Fruit fly (Drosophila melanogaster) whole organism, embryonic: ENCODE data around the gene COX7AL2.

ENCODE experiments used
- Antp ChIP-seq: fragments of 200-800 bp; sonication (Bioruptor generic); optimal IDR thresholded peaks from 3 replicates; lab custom pipeline; 2016; ENCODE audit warnings: missing biosample characterization, missing genetic modification characterization
- CG10366 ChIP-seq: fragments of 200-800 bp; sonication (Bioruptor generic); IDR thresholded peaks from 2 replicates; pipeline ENCODE4 v1.3.6; 2022; ENCODE audit warnings: missing biosample characterization, missing genetic modification characterization
- CG12219 ChIP-seq: fragments of 200-800 bp; sonication (Bioruptor generic); optimal IDR thresholded peaks from 3 replicates; lab custom pipeline; 2018; ENCODE audit warnings: missing biosample characterization, mild to moderate bottlenecking, missing genetic modification characterization
- CG13296 ChIP-seq: fragments of 200-800 bp; sonication (Bioruptor generic); optimal IDR thresholded peaks from 3 replicates; lab custom pipeline; 2018; ENCODE audit warnings: missing biosample characterization, mild to moderate bottlenecking, missing genetic modification characterization
- CG14860 ChIP-seq: fragments of 200-800 bp; sonication (Bioruptor generic); IDR thresholded peaks from 3 replicates; pipeline ENCODE4 v1.3.6; 2022; ENCODE audit warnings: missing biosample characterization, missing genetic modification characterization; ENCODE audit not compliant: partially characterized antibody
- CG15479 ChIP-seq: fragments of 200-800 bp; sonication (Bioruptor generic); optimal IDR thresholded peaks from 3 replicates; lab custom pipeline; 2019; ENCODE audit warnings: missing biosample characterization, mild to moderate bottlenecking, missing genetic modification characterization, moderate library complexity
- CG16779 ChIP-seq: fragments of 200-800 bp; sonication (Bioruptor generic); IDR thresholded peaks from 2 replicates; pipeline ENCODE4 v1.3.6; 2022; ENCODE audit warnings: missing biosample characterization, missing genetic modification characterization
- CG17328 ChIP-seq: fragments of 200-800 bp; sonication (Bioruptor generic); IDR thresholded peaks from 2 replicates; pipeline ENCODE4 v1.3.6; 2022; ENCODE audit warnings: missing biosample characterization, missing genetic modification characterization
- CG17829 ChIP-seq: fragments of 200-800 bp; optimal IDR thresholded peaks from 2 replicates; lab custom pipeline; 2019; ENCODE audit warnings: missing biosample characterization, mild to moderate bottlenecking, missing genetic modification characterization, moderate library complexity
- CG1792 ChIP-seq: fragments of 200-800 bp; sonication (Bioruptor generic); optimal IDR thresholded peaks from 2 replicates; lab custom pipeline; 2016; ENCODE audit warnings: missing biosample characterization, missing genetic modification characterization
- CG3163 ChIP-seq: fragments of 200-800 bp; sonication (Bioruptor generic); optimal IDR thresholded peaks from 3 replicates; lab custom pipeline; 2016; ENCODE audit warnings: missing biosample characterization, missing genetic modification characterization
- CG32532 ChIP-seq: fragments of 200-800 bp; sonication (Bioruptor generic); IDR thresholded peaks from 2 replicates; pipeline ENCODE4 v1.3.6; 2022; ENCODE audit warnings: missing biosample characterization, missing genetic modification characterization
- CG3726 ChIP-seq: fragments of 200-800 bp; sonication (Bioruptor generic); IDR thresholded peaks from 3 replicates; pipeline ENCODE4, ENCODE4 v1.3.6; 2022; ENCODE audit warnings: missing biosample characterization, missing genetic modification characterization
- CG3995 ChIP-seq: fragments of 200-800 bp; sonication (Bioruptor generic); optimal IDR thresholded peaks from 3 replicates; lab custom pipeline; 2016; ENCODE audit warnings: missing biosample characterization, missing genetic modification characterization
- CG4820 ChIP-seq: fragments of 200-800 bp; sonication (Bioruptor generic); optimal IDR thresholded peaks from 3 replicates; lab custom pipeline; 2016; ENCODE audit warnings: missing biosample characterization, missing genetic modification characterization
- CG5245 ChIP-seq: fragments of 200-800 bp; sonication (Bioruptor generic); optimal IDR thresholded peaks from 3 replicates; lab custom pipeline; 2016; ENCODE audit warnings: missing biosample characterization, missing genetic modification characterization
- CG6813 ChIP-seq: fragments of 200-800 bp; sonication (Bioruptor generic); optimal IDR thresholded peaks from 2 replicates; lab custom pipeline; 2017; ENCODE audit warnings: missing biosample characterization, missing genetic modification characterization, mild to moderate bottlenecking, moderate library complexity, missing genetic modification reagents
- CG7786 ChIP-seq: fragments of 200-800 bp; sonication (Bioruptor generic); optimal IDR thresholded peaks from 2 replicates; lab custom pipeline; 2016; ENCODE audit warnings: missing biosample characterization, missing genetic modification characterization
- CG7963 ChIP-seq: fragments of 200-800 bp; sonication (Bioruptor generic); IDR thresholded peaks from 3 replicates; pipeline ENCODE4 v1.3.6; 2022; ENCODE audit warnings: missing biosample characterization, missing genetic modification characterization; ENCODE audit not compliant: partially characterized antibody
- CG8944 ChIP-seq: fragments of 200-800 bp; sonication (Bioruptor generic); optimal IDR thresholded peaks from 3 replicates; lab custom pipeline; 2016; ENCODE audit warnings: missing biosample characterization, missing genetic modification characterization
- CG9932 ChIP-seq: fragments of 200-800 bp; sonication (Bioruptor generic); IDR thresholded peaks from 2 replicates; pipeline ENCODE4 v1.3.6; 2022; ENCODE audit warnings: missing biosample characterization, missing genetic modification characterization
- CHES-1-like ChIP-seq: fragments of 200-800 bp; sonication (Bioruptor generic); optimal IDR thresholded peaks from 2 replicates; lab custom pipeline; 2016; ENCODE audit warnings: missing biosample characterization, missing genetic modification characterization
- CkIIα-i1 ChIP-seq: fragments of 200-800 bp; sonication (Bioruptor generic); IDR thresholded peaks from 2 replicates; pipeline ENCODE4 v1.3.6; 2022; ENCODE audit warnings: missing biosample characterization, missing genetic modification characterization
- CoRest ChIP-seq: fragments of 200-800 bp; sonication (Bioruptor generic); optimal IDR thresholded peaks from 3 replicates; lab custom pipeline; 2018; ENCODE audit warnings: missing biosample characterization, mild to moderate bottlenecking, missing genetic modification characterization, moderate library complexity
- Jarid2 ChIP-seq: fragments of 200-800 bp; sonication (Bioruptor generic); optimal IDR thresholded peaks from 3 replicates; lab custom pipeline; 2017; ENCODE audit warnings: mild to moderate bottlenecking, missing biosample characterization, missing genetic modification reagents, missing genetic modification characterization
- Lhr ChIP-seq: fragments of 200-800 bp; sonication (Bioruptor generic); optimal IDR thresholded peaks from 3 replicates; lab custom pipeline; 2017; ENCODE audit warnings: mild to moderate bottlenecking, missing biosample characterization, missing genetic modification reagents, missing genetic modification characterization
- Nf-YA ChIP-seq: fragments of 200-800 bp; sonication (Bioruptor generic); IDR thresholded peaks from 2 replicates; pipeline ENCODE4 v1.3.6; 2022; ENCODE audit warnings: missing biosample characterization, missing genetic modification characterization
- Nf-YC ChIP-seq: fragments of 200-800 bp; optimal IDR thresholded peaks from 3 replicates; lab custom pipeline; 2019; ENCODE audit warnings: missing biosample characterization, mild to moderate bottlenecking, missing genetic modification characterization, moderate library complexity
- Opbp ChIP-seq: fragments of 200-800 bp; sonication (Bioruptor generic); IDR thresholded peaks from 3 replicates; pipeline ENCODE4 v1.3.6; 2022; ENCODE audit warnings: missing biosample characterization, missing genetic modification characterization; ENCODE audit not compliant: partially characterized antibody
- Rx ChIP-seq: fragments of 200-800 bp; sonication (Bioruptor generic); IDR thresholded peaks from 2 replicates; pipeline ENCODE4 v1.3.6; 2022; ENCODE audit warnings: missing biosample characterization, missing genetic modification characterization
- Sry-δ ChIP-seq: fragments of 200-800 bp; sonication (Bioruptor generic); optimal IDR thresholded peaks from 2 replicates; lab custom pipeline; 2016; ENCODE audit warnings: missing biosample characterization, missing genetic modification characterization
- Ssrp ChIP-seq: fragments of 200-800 bp; sonication (Bioruptor generic); optimal IDR thresholded peaks from 2 replicates; lab custom pipeline; 2018; ENCODE audit warnings: missing biosample characterization, mild to moderate bottlenecking, missing genetic modification characterization, moderate library complexity
- Xbp1 ChIP-seq: fragments of 200-800 bp; sonication (Bioruptor generic); optimal IDR thresholded peaks from 3 replicates; lab custom pipeline; 2016; ENCODE audit warnings: missing biosample characterization, mild to moderate bottlenecking, missing genetic modification characterization
- br ChIP-seq: fragments of >200 bp; optimal IDR thresholded peaks from 2 replicates; lab custom pipeline; 2017
- chinmo ChIP-seq: fragments of 200-800 bp; sonication (Bioruptor generic); IDR thresholded peaks from 4 replicates; pipeline ENCODE4 v1.3.6; 2022; ENCODE audit warnings: missing biosample characterization, missing genetic modification characterization; ENCODE audit not compliant: partially characterized antibody
- crp ChIP-seq, 2 experiments: fragments of 200-800 bp; sonication (Bioruptor generic); optimal IDR thresholded peaks; 2 replicates in 1 of 2; 3 replicates in 1 of 2; lab custom pipeline; 2017; ENCODE audit warnings: missing biosample characterization in 2 of 2, missing genetic modification characterization in 2 of 2, mild to moderate bottlenecking in 1 of 2, moderate library complexity in 1 of 2
- dmrt11E ChIP-seq: fragments of 200-800 bp; sonication (Bioruptor generic); optimal IDR thresholded peaks from 3 replicates; lab custom pipeline; 2018; ENCODE audit warnings: missing biosample characterization, mild to moderate bottlenecking, missing genetic modification characterization, moderate library complexity
- exex ChIP-seq: fragments of 200-800 bp; sonication (Bioruptor generic); optimal IDR thresholded peaks from 4 replicates; lab custom pipeline; 2018; ENCODE audit warnings: missing biosample characterization, mild to moderate bottlenecking, missing genetic modification characterization, moderate library complexity
- fd64A ChIP-seq: fragments of 200-800 bp; sonication (Bioruptor generic); optimal IDR thresholded peaks from 3 replicates; lab custom pipeline; 2018; ENCODE audit warnings: missing biosample characterization, mild to moderate bottlenecking, missing genetic modification characterization
- fu2 ChIP-seq: fragments of 200-800 bp; sonication (Bioruptor generic); optimal IDR thresholded peaks from 2 replicates; lab custom pipeline; 2016; ENCODE audit warnings: missing biosample characterization, missing genetic modification characterization
- gce ChIP-seq: fragments of 200-800 bp; sonication (Bioruptor generic); IDR thresholded peaks from 3 replicates; pipeline ENCODE4 v1.3.6; 2022; ENCODE audit warnings: missing biosample characterization, missing genetic modification characterization
- grn ChIP-seq: fragments of 200-800 bp; sonication (Bioruptor generic); optimal IDR thresholded peaks from 3 replicates; lab custom pipeline; 2017; ENCODE audit warnings: missing biosample characterization, missing genetic modification characterization
- jing ChIP-seq: fragments of 200-800 bp; sonication (Bioruptor generic); optimal IDR thresholded peaks from 2 replicates; lab custom pipeline; 2018; ENCODE audit warnings: missing biosample characterization, mild to moderate bottlenecking, missing genetic modification characterization
- klu ChIP-seq: fragments of 200-800 bp; sonication (Bioruptor generic); IDR thresholded peaks from 2 replicates; pipeline ENCODE4 v1.3.6; 2022; ENCODE audit warnings: missing biosample characterization, missing genetic modification characterization
- nerfin-1 ChIP-seq: fragments of 200-800 bp; sonication (Bioruptor generic); optimal IDR thresholded peaks from 3 replicates; lab custom pipeline; 2019; ENCODE audit warnings: missing biosample characterization, mild to moderate bottlenecking, missing genetic modification characterization, moderate library complexity
- pan ChIP-seq, 4 experiments: fragments of >200 bp in 3 of 4; fragments of 200-800 bp in 1 of 4; sonication (Bioruptor generic) in 1 of 4; optimal IDR thresholded peaks in 3 of 4; IDR thresholded peaks in 1 of 4; 2 replicates each; pipeline versions ENCODE4 v1.3.6 to Lab custom; 2017 to 2022; ENCODE audit warnings: missing biosample characterization in 2 of 4, missing genetic modification characterization in 2 of 4, mixed read lengths in 1 of 4
- ro ChIP-seq: fragments of 200-800 bp; sonication (Bioruptor generic); IDR thresholded peaks from 2 replicates; pipeline ENCODE4 v1.3.6; 2022; ENCODE audit warnings: missing biosample characterization, missing genetic modification characterization
- sens-2 ChIP-seq: fragments of 200-800 bp; sonication (Bioruptor generic); IDR thresholded peaks from 2 replicates; pipeline ENCODE4 v1.3.6; 2022; ENCODE audit warnings: missing biosample characterization, missing genetic modification characterization
- slou ChIP-seq: fragments of 200-800 bp; sonication (Bioruptor generic); optimal IDR thresholded peaks from 3 replicates; lab custom pipeline; 2016; ENCODE audit warnings: missing biosample characterization, missing genetic modification characterization

Gene COX7AL2

dm6 chr2L:2182735-2183340, 14.9 kb downstream of the COX7AL2 start (continued):
- TF ChIP-seq pan (optimal IDR thresholded peaks at IDR 0.05; lab: Kevin White, UChicago) (no peak), pan (GFP tag; optimal IDR thresholded peaks at IDR 0.05 in 1 of 2, IDR thresholded peaks at IDR 0.05 in 1 of 2) (peak in 1 of 2 experiments; percentile 16), Rx (GFP tag; lab: Robert Waterston, UW) (peak; percentile 52; the same call in 1 of the 2 replicates), Nf-YA (GFP tag; lab: Robert Waterston, UW) (0 out of 2 replicates have a peak, but pooled peaks have one; percentile 26), CG12219 (GFP tag; lab: Kevin White, UChicago) (peak; percentile 43), br (no peak), CHES-1-like (GFP tag; lab: Kevin White, UChicago) (peak; percentile 67), ro (GFP tag; lab: Robert Waterston, UW) (peak; percentile 34; the same call in 1 of the 2 replicates), CG15479 (GFP tag; lab: Kevin White, UChicago) (no peak), CG13296 (GFP tag; lab: Kevin White, UChicago) (no peak), CG6813 (peak; percentile 58), CG16779 (GFP tag; lab: Robert Waterston, UW) (no peak), CG17328 (GFP tag; lab: Robert Waterston, UW) (peak; percentile 88), Sry-δ (GFP tag; lab: Kevin White, UChicago) (peak; percentile 7), Lhr (GFP tag; lab: Kevin White, UChicago) (peak; percentile 35), CG32532 (GFP tag; lab: Robert Waterston, UW) (no peak), sens-2 (GFP tag; lab: Robert Waterston, UW) (peak; percentile 68; the same call in 1 of the 2 replicates), slou (GFP tag; lab: Kevin White, UChicago) (no peak), CG3726 (GFP tag; lab: Robert Waterston, UW) (peak; percentile 56; the same call in 2 of the 3 replicates), klu (GFP tag; lab: Robert Waterston, UW) (no peak), CG3995 (GFP tag; lab: Kevin White, UChicago) (no peak), CG17829 (tag; lab: Kevin White, UChicago) (peak; percentile 85), CoRest (tag; lab: Kevin White, UChicago) (peak; percentile 33), CG7963 (no peak), CG8944 (peak; percentile 64), chinmo (GFP tag; lab: Robert Waterston, UW) (no peak), CG5245 (GFP tag; lab: Kevin White, UChicago) (peak; percentile 52), Antp (peak; percentile 66), jing (GFP tag; lab: Kevin White, UChicago) (peak; percentile 36), Opbp (GFP tag; lab: Robert Waterston, UW) (no peak), CG4820 (peak; percentile 64), CG14860 (GFP tag; lab: Robert Waterston, UW) (no peak), Xbp1 (GFP tag; lab: Kevin White, UChicago) (peak; percentile 53), Jarid2 (GFP tag; lab: Kevin White, UChicago) (no peak), CG10366 (GFP tag; lab: Robert Waterston, UW) (peak; percentile 23; the same call in 1 of the 2 replicates), fu2 (no peak), Nf-YC (no peak), CkIIα-i1 (no peak), CG9932 (GFP tag; lab: Robert Waterston, UW) (no peak), fd64A (GFP tag; lab: Kevin White, UChicago) (no peak), crp (GFP tag; optimal IDR thresholded peaks at IDR 0.05; lab: Kevin White, UChicago) (peak in 1 of 2 experiments; percentile 18), dmrt11E (peak; percentile 97), exex (tag; lab: Kevin White, UChicago) (no peak), nerfin-1 (peak; percentile 36), CG7786 (GFP tag; lab: Kevin White, UChicago) (peak; percentile 73), gce (GFP tag; lab: Robert Waterston, UW) (no peak), grn (GFP tag; lab: Kevin White, UChicago) (no peak), CG3163 (GFP tag; lab: Kevin White, UChicago) (no peak), CG1792 (GFP tag; lab: Kevin White, UChicago) (no peak), Ssrp (tag; lab: Kevin White, UChicago) (peak; percentile 61)
